Worm (Caenorhabditis elegans) whole organism, mixed stage, embryonic: Measurements from ENCODE around the gene gpa-11.

Source experiments
- ces-1 ChIP-seq: fragments of 150-350 bp; optimal IDR thresholded peaks from 2 replicates; lab custom pipeline; 2014; ENCODE audit warnings: missing biosample characterization, missing genetic modification reagents, missing genetic modification characterization
- mab-5 ChIP-seq: fragments of 150-350 bp; optimal IDR thresholded peaks from 2 replicates; lab custom pipeline; 2014; ENCODE audit warnings: missing biosample characterization, missing genetic modification characterization

- TF ChIP-seq mab-5, result no peak
- no peak for TF ChIP-seq ces-1
Measured at ce11 chrII:4258683-4259082, 11.7 kb downstream of the gpa-11 start, which contains the start of gene clec-135.
